Worm (Caenorhabditis elegans) whole organism, L1 larva: Measurements from ENCODE around the gene his-61.

Experiments
- aly-2 ChIP-seq: fragments of 150-350 bp; optimal IDR thresholded peaks from 2 replicates; lab custom pipeline; 2014; ENCODE audit warnings: missing biosample characterization, missing genetic modification characterization
- ama-1 ChIP-seq: fragments of 150-350 bp; optimal IDR thresholded peaks from 2 replicates; lab custom pipeline; 2014
- blmp-1 ChIP-seq: fragments of 150-350 bp; optimal IDR thresholded peaks from 2 replicates; lab custom pipeline; 2014; ENCODE audit warnings: missing biosample characterization, missing genetic modification characterization
- ces-1 ChIP-seq: fragments of 150-350 bp; optimal IDR thresholded peaks from 2 replicates; lab custom pipeline; 2014; ENCODE audit warnings: missing biosample characterization, missing genetic modification reagents, missing genetic modification characterization
- elt-2 ChIP-seq: sonication (generic microtip); optimal IDR thresholded peaks from 2 replicates; lab custom pipeline; 2016; ENCODE audit warnings: missing genetic modification characterization, mild to moderate bottlenecking, inconsistent platforms, missing compliant biosample characterization, missing genetic modification reagents
- fkh-10 ChIP-seq: sonication (generic microtip); optimal IDR thresholded peaks from 2 replicates; lab custom pipeline; 2017; ENCODE audit warnings: missing biosample characterization, missing genetic modification reagents, missing genetic modification characterization
- lin-13 ChIP-seq: fragments of 150-350 bp; optimal IDR thresholded peaks from 2 replicates; lab custom pipeline; 2014; ENCODE audit warnings: missing biosample characterization, missing genetic modification reagents, missing genetic modification characterization
- nhr-12 ChIP-seq: sonication (generic microtip); optimal IDR thresholded peaks from 2 replicates; lab custom pipeline; 2017; ENCODE audit warnings: missing biosample characterization, missing genetic modification characterization
- tlp-1 ChIP-seq: fragments of 150-350 bp; optimal IDR thresholded peaks from 2 replicates; lab custom pipeline; 2014; ENCODE audit warnings: missing biosample characterization, missing genetic modification characterization
- ztf-4 ChIP-seq: fragments of 150-350 bp; optimal IDR thresholded peaks from 2 replicates; lab custom pipeline; 2014; ENCODE audit warnings: missing biosample characterization, missing genetic modification characterization

DNA sequence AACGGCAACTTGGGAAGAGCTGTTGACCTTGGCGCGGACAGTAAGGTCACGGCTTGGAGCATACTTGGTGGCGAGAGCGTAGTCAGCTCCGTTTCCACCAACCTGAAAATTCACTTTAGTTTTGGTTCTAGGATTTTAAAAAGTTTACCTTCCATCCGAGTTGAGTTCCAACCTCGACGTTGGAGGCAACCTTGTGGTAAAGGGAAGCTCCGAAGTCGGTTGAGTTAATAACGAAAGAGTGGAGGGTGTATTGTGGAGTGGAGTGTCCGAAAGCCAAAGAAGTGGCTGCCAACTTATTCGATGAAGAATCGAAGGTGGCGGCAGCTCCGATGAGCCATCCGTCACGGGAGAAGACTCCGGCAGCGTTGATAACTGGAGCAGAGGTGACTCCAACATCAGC, 20.7 kb upstream of the his-61 start:
- TF ChIP-seq blmp-1 (tag; lab: Kevin White, UChicago) (no peak), fkh-10 (GFP tag; lab: Kevin White, UChicago) (no peak), nhr-12 (tag; lab: Kevin White, UChicago) (no peak), ces-1 (GFP tag; lab: Kevin White, UChicago) (no peak), ama-1 (lab: Kevin White, UChicago) (no peak), aly-2 (tag; lab: Kevin White, UChicago) (no peak), tlp-1 (tag; lab: Kevin White, UChicago) (no peak), lin-13 (GFP tag; lab: Kevin White, UChicago) (no peak), ztf-4 (tag; lab: Kevin White, UChicago) (no peak), elt-2 (no peak)
